Fruit fly (Drosophila melanogaster) whole organism, embryonic: ENCODE results near the gene CG2006.

Experiments
- BtbVII ChIP-seq: fragments of 200-800 bp; sonication (Bioruptor generic); optimal IDR thresholded peaks from 3 replicates; lab custom pipeline; 2017; ENCODE audit warnings: missing biosample characterization, mild to moderate bottlenecking, missing genetic modification characterization
- CG10209 ChIP-seq: fragments of 200-800 bp; sonication (Bioruptor generic); optimal IDR thresholded peaks from 3 replicates; lab custom pipeline; 2017; ENCODE audit warnings: missing biosample characterization, mild to moderate bottlenecking, missing genetic modification characterization, missing genetic modification reagents
- CG10267 ChIP-seq: fragments of 200-800 bp; sonication (Bioruptor generic); optimal IDR thresholded peaks from 2 replicates; lab custom pipeline; 2018; ENCODE audit warnings: missing biosample characterization, mild to moderate bottlenecking, missing genetic modification characterization, moderate library complexity
- CG10543 ChIP-seq: fragments of 200-800 bp; sonication (Bioruptor generic); optimal IDR thresholded peaks from 3 replicates; lab custom pipeline; 2017; ENCODE audit warnings: missing biosample characterization, mild to moderate bottlenecking, missing genetic modification characterization, moderate library complexity
- CG10654 ChIP-seq: fragments of 200-800 bp; sonication (Bioruptor generic); optimal IDR thresholded peaks from 2 replicates; lab custom pipeline; 2016; ENCODE audit warnings: missing biosample characterization, missing genetic modification characterization
- CG12236 ChIP-seq: fragments of 200-800 bp; sonication (Bioruptor generic); optimal IDR thresholded peaks from 2 replicates; lab custom pipeline; 2016; ENCODE audit warnings: missing biosample characterization, missing genetic modification characterization
- CG1529 ChIP-seq: fragments of 200-800 bp; sonication (Bioruptor generic); optimal IDR thresholded peaks from 3 replicates; lab custom pipeline; 2018; ENCODE audit warnings: missing biosample characterization, missing genetic modification characterization
- CG15696 ChIP-seq: fragments of 200-800 bp; sonication (Bioruptor generic); optimal IDR thresholded peaks from 2 replicates; lab custom pipeline; 2019; ENCODE audit warnings: missing biosample characterization, mild to moderate bottlenecking, missing genetic modification characterization, moderate library complexity
- CG17912 ChIP-seq: fragments of 200-800 bp; sonication (Bioruptor generic); optimal IDR thresholded peaks from 2 replicates; lab custom pipeline; 2018; ENCODE audit warnings: missing biosample characterization, mild to moderate bottlenecking, missing genetic modification characterization
- CG18011 ChIP-seq: fragments of 200-800 bp; sonication (Bioruptor generic); optimal IDR thresholded peaks from 2 replicates; lab custom pipeline; 2017; ENCODE audit warnings: missing biosample characterization, missing genetic modification characterization, mild to moderate bottlenecking, moderate library complexity, missing genotype
- CG2712 ChIP-seq: fragments of 200-800 bp; optimal IDR thresholded peaks from 3 replicates; lab custom pipeline; 2019; ENCODE audit warnings: missing biosample characterization, mild to moderate bottlenecking, missing genetic modification characterization, moderate library complexity
- CG32532 ChIP-seq: fragments of 200-800 bp; sonication (Bioruptor generic); IDR thresholded peaks from 2 replicates; pipeline ENCODE4 v1.3.6; 2022; ENCODE audit warnings: missing biosample characterization, missing genetic modification characterization
- CG3847 ChIP-seq: fragments of 200-800 bp; sonication (Bioruptor generic); IDR thresholded peaks from 2 replicates; pipeline ENCODE4 v1.3.6; 2022; ENCODE audit warnings: missing biosample characterization, missing genetic modification characterization
- CG5953 ChIP-seq: fragments of 200-800 bp; sonication (Bioruptor generic); IDR thresholded peaks from 2 replicates; pipeline ENCODE4 v1.3.6; 2022; ENCODE audit warnings: missing biosample characterization, missing genetic modification characterization
- CG6272 ChIP-seq: fragments of 200-800 bp; sonication (Bioruptor generic); IDR thresholded peaks from 2 replicates; pipeline ENCODE4 v1.3.6; 2022; ENCODE audit warnings: missing biosample characterization, missing genetic modification characterization
- CG6683 ChIP-seq: fragments of 200-800 bp; sonication (Bioruptor generic); optimal IDR thresholded peaks from 2 replicates; lab custom pipeline; 2017; ENCODE audit warnings: missing biosample characterization, mild to moderate bottlenecking, missing genetic modification characterization, missing genetic modification reagents
- CG6791 ChIP-seq: fragments of 200-800 bp; sonication (Bioruptor generic); IDR thresholded peaks from 3 replicates; pipeline ENCODE4 v1.3.6; 2022; ENCODE audit warnings: missing biosample characterization, missing genetic modification characterization; ENCODE audit not compliant: partially characterized antibody
- CG8281 ChIP-seq: fragments of 200-800 bp; sonication (Bioruptor generic); optimal IDR thresholded peaks from 2 replicates; lab custom pipeline; 2018; ENCODE audit warnings: missing biosample characterization, mild to moderate bottlenecking, missing genetic modification characterization, moderate library complexity
- CG9215 ChIP-seq: fragments of 200-800 bp; sonication (Bioruptor generic); IDR thresholded peaks from 2 replicates; pipeline ENCODE4 v1.3.6; 2022; ENCODE audit warnings: missing biosample characterization, missing genetic modification characterization
- CG9727 ChIP-seq: fragments of 200-800 bp; sonication (Bioruptor generic); optimal IDR thresholded peaks from 3 replicates; lab custom pipeline; 2017; ENCODE audit warnings: missing biosample characterization, mild to moderate bottlenecking, missing genetic modification characterization
- CoRest ChIP-seq: fragments of 200-800 bp; sonication (Bioruptor generic); optimal IDR thresholded peaks from 3 replicates; lab custom pipeline; 2018; ENCODE audit warnings: missing biosample characterization, mild to moderate bottlenecking, missing genetic modification characterization, moderate library complexity
- D19A ChIP-seq: fragments of 200-800 bp; optimal IDR thresholded peaks from 3 replicates; lab custom pipeline; 2019; ENCODE audit warnings: missing biosample characterization, mild to moderate bottlenecking, missing genetic modification characterization, moderate library complexity
- Dad ChIP-seq: fragments of 200-800 bp; sonication (Bioruptor generic); optimal IDR thresholded peaks from 3 replicates; lab custom pipeline; 2016; ENCODE audit warnings: missing biosample characterization, missing genetic modification characterization
- Dbx ChIP-seq: fragments of 200-800 bp; sonication (Bioruptor generic); IDR thresholded peaks from 3 replicates; pipeline ENCODE4 v1.3.6; 2022; ENCODE audit warnings: missing biosample characterization, missing genetic modification characterization
- Dek ChIP-seq: fragments of 200-800 bp; sonication (Bioruptor generic); optimal IDR thresholded peaks from 3 replicates; lab custom pipeline; 2019; ENCODE audit warnings: missing biosample characterization, mild to moderate bottlenecking, missing genetic modification characterization, moderate library complexity
- HHEX ChIP-seq: fragments of 200-800 bp; sonication (Bioruptor generic); optimal IDR thresholded peaks from 3 replicates; lab custom pipeline; 2017; ENCODE audit warnings: missing biosample characterization, mild to moderate bottlenecking, missing genetic modification characterization, missing genetic modification reagents
- Hey ChIP-seq: fragments of 200-800 bp; sonication (Bioruptor generic); optimal IDR thresholded peaks from 3 replicates; lab custom pipeline; 2018; ENCODE audit warnings: missing biosample characterization, mild to moderate bottlenecking, missing genetic modification characterization
- HmgD ChIP-seq: fragments of 200-800 bp; sonication (Bioruptor generic); optimal IDR thresholded peaks from 3 replicates; lab custom pipeline; 2016; ENCODE audit warnings: missing biosample characterization, missing genetic modification characterization
- NfI ChIP-seq: fragments of 200-800 bp; sonication (Bioruptor generic); optimal IDR thresholded peaks from 3 replicates; lab custom pipeline; 2018; ENCODE audit warnings: missing biosample characterization, mild to moderate bottlenecking, missing genetic modification characterization, moderate library complexity
- Rfx ChIP-seq: fragments of 200-800 bp; sonication (Bioruptor generic); IDR thresholded peaks from 2 replicates; pipeline ENCODE4 v1.3.6; 2022; ENCODE audit warnings: missing biosample characterization, missing genetic modification characterization
- Six4 ChIP-seq: fragments of 200-800 bp; sonication (Bioruptor generic); optimal IDR thresholded peaks from 2 replicates; lab custom pipeline; 2016; ENCODE audit warnings: missing biosample characterization, missing genetic modification characterization
- Usf ChIP-seq: fragments of 200-800 bp; sonication (Bioruptor generic); optimal IDR thresholded peaks from 2 replicates; lab custom pipeline; 2017; ENCODE audit warnings: missing genotype, missing biosample characterization, missing genetic modification characterization
- Xbp1 ChIP-seq: fragments of 200-800 bp; sonication (Bioruptor generic); optimal IDR thresholded peaks from 3 replicates; lab custom pipeline; 2016; ENCODE audit warnings: missing biosample characterization, mild to moderate bottlenecking, missing genetic modification characterization
- Xrp1 ChIP-seq: fragments of 200-800 bp; sonication (Bioruptor generic); IDR thresholded peaks from 2 replicates; pipeline ENCODE4 v1.3.6; 2022; ENCODE audit warnings: missing biosample characterization, missing genetic modification characterization
- abd-A ChIP-seq: fragments of 200-800 bp; sonication (Bioruptor generic); optimal IDR thresholded peaks from 3 replicates; lab custom pipeline; 2019; ENCODE audit warnings: missing biosample characterization, mild to moderate bottlenecking, missing genetic modification characterization, moderate library complexity
- bbx ChIP-seq: fragments of 200-800 bp; sonication (Bioruptor generic); IDR thresholded peaks from 2 replicates; pipeline ENCODE4 v1.3.6; 2022; ENCODE audit warnings: missing biosample characterization, missing genetic modification characterization; ENCODE audit not compliant: partially characterized antibody
- caup ChIP-seq: fragments of 200-800 bp; sonication (Bioruptor generic); optimal IDR thresholded peaks from 3 replicates; lab custom pipeline; 2017; ENCODE audit warnings: missing biosample characterization, mild to moderate bottlenecking, missing genetic modification characterization, moderate library complexity; ENCODE audit not compliant: severe bottlenecking
- ci ChIP-seq: fragments of 200-800 bp; sonication (Bioruptor generic); IDR thresholded peaks from 3 replicates; pipeline ENCODE4 v1.3.6; 2022; ENCODE audit warnings: missing biosample characterization, missing genetic modification characterization
- fu2 ChIP-seq: fragments of 200-800 bp; sonication (Bioruptor generic); optimal IDR thresholded peaks from 2 replicates; lab custom pipeline; 2016; ENCODE audit warnings: missing biosample characterization, missing genetic modification characterization
- grn ChIP-seq: fragments of 200-800 bp; sonication (Bioruptor generic); optimal IDR thresholded peaks from 3 replicates; lab custom pipeline; 2017; ENCODE audit warnings: missing biosample characterization, missing genetic modification characterization
- lab ChIP-seq: fragments of 200-800 bp; sonication (Bioruptor generic); optimal IDR thresholded peaks from 3 replicates; lab custom pipeline; 2017; ENCODE audit warnings: missing biosample characterization, missing genetic modification characterization, mild to moderate bottlenecking, moderate library complexity, missing genetic modification reagents
- odd ChIP-seq: fragments of 200-800 bp; sonication (Bioruptor generic); optimal IDR thresholded peaks from 2 replicates; lab custom pipeline; 2017; ENCODE audit warnings: missing biosample characterization, mild to moderate bottlenecking, missing genetic modification characterization
- run ChIP-seq: fragments of 200-800 bp; sonication (Bioruptor generic); optimal IDR thresholded peaks from 3 replicates; lab custom pipeline; 2018; ENCODE audit warnings: missing biosample characterization, mild to moderate bottlenecking, missing genetic modification characterization
- schlank ChIP-seq: fragments of 200-800 bp; sonication (Bioruptor generic); optimal IDR thresholded peaks from 2 replicates; lab custom pipeline; 2018; ENCODE audit warnings: missing biosample characterization, mild to moderate bottlenecking, missing genetic modification characterization
- sens-2 ChIP-seq: fragments of 200-800 bp; sonication (Bioruptor generic); IDR thresholded peaks from 2 replicates; pipeline ENCODE4 v1.3.6; 2022; ENCODE audit warnings: missing biosample characterization, missing genetic modification characterization
- sna ChIP-seq: fragments of 200-800 bp; sonication (Bioruptor generic); IDR thresholded peaks from 2 replicates; pipeline ENCODE4 v1.3.6; 2022; ENCODE audit warnings: missing biosample characterization, missing genetic modification characterization; ENCODE audit not compliant: partially characterized antibody
- so ChIP-seq: fragments of 200-800 bp; sonication (Bioruptor generic); IDR thresholded peaks from 3 replicates; pipeline ENCODE4 v1.3.6; 2022; ENCODE audit warnings: missing biosample characterization, missing genetic modification characterization
- unpg ChIP-seq: fragments of 200-800 bp; sonication (Bioruptor generic); optimal IDR thresholded peaks from 3 replicates; lab custom pipeline; 2018; ENCODE audit warnings: missing biosample characterization, mild to moderate bottlenecking, missing genetic modification characterization, moderate library complexity
- vvl ChIP-seq: fragments of 200-800 bp; sonication (Bioruptor generic); IDR thresholded peaks from 2 replicates; pipeline ENCODE4 v1.3.6; 2022; ENCODE audit warnings: missing biosample characterization, missing genetic modification characterization
- zen ChIP-seq: fragments of 200-800 bp; sonication (Bioruptor generic); optimal IDR thresholded peaks from 3 replicates; lab custom pipeline; 2018; ENCODE audit warnings: missing biosample characterization, mild to moderate bottlenecking, missing genetic modification characterization, moderate library complexity

Gene CG2006

dm6 chr3R:29479922-29480321 lies 9.3 kb upstream of the CG2006 start (continued):
- TF ChIP-seq Dek (tag; lab: Kevin White, UChicago) (no peak), BtbVII (GFP tag; lab: Kevin White, UChicago) (peak; percentile 53), abd-A (tag; lab: Kevin White, UChicago) (no peak), Usf (no peak), CG6272 (GFP tag; lab: Robert Waterston, UW) (no peak), Xrp1 (GFP tag; lab: Robert Waterston, UW) (peak; percentile 50), CG10654 (no peak), Dbx (GFP tag; lab: Robert Waterston, UW) (no peak), CG6791 (GFP tag; lab: Robert Waterston, UW) (no peak), odd (GFP tag; lab: Kevin White, UChicago) (peak; percentile 33), CG6683 (GFP tag; lab: Kevin White, UChicago) (no peak), CG15696 (peak; percentile 25), CG32532 (no peak), D19A (no peak), bbx (GFP tag; lab: Robert Waterston, UW) (no peak), sens-2 (no peak), NfI (GFP tag; lab: Kevin White, UChicago) (no peak), run (no peak), Dad (GFP tag; lab: Kevin White, UChicago) (no peak), Xbp1 (GFP tag; lab: Kevin White, UChicago) (no peak), zen (tag; lab: Kevin White, UChicago) (no peak), CG8281 (tag; lab: Kevin White, UChicago) (peak; percentile 34), unpg (GFP tag; lab: Kevin White, UChicago) (peak; percentile 20), schlank (tag; lab: Kevin White, UChicago) (peak; percentile 20), CG10209 (GFP tag; lab: Kevin White, UChicago) (peak; percentile 26), ci (GFP tag; lab: Robert Waterston, UW) (peak; percentile 70; the same call in 2 of the 3 replicates), CG9727 (GFP tag; lab: Kevin White, UChicago) (peak; percentile 4), fu2 (GFP tag; lab: Kevin White, UChicago) (no peak), lab (GFP tag; lab: Kevin White, UChicago) (peak; percentile 69), CG10543 (GFP tag; lab: Kevin White, UChicago) (peak; percentile 16), CG17912 (GFP tag; lab: Kevin White, UChicago) (no peak), CG12236 (GFP tag; lab: Kevin White, UChicago) (no peak), CG10267 (tag; lab: Kevin White, UChicago) (no peak), CG3847 (GFP tag; lab: Robert Waterston, UW) (no peak), vvl (GFP tag; lab: Robert Waterston, UW) (peak; percentile 38; the same call in 1 of the 2 replicates), sna (GFP tag; lab: Robert Waterston, UW) (no peak), so (GFP tag; lab: Robert Waterston, UW) (no peak; the same call in 2 of the 3 replicates), grn (GFP tag; lab: Kevin White, UChicago) (peak; percentile 38), CG18011 (no peak), CG2712 (tag; lab: Kevin White, UChicago) (peak; percentile 1), CG5953 (no peak), Rfx (no peak; the same call in 1 of the 2 replicates), HHEX (GFP tag; lab: Kevin White, UChicago) (peak; percentile 31), Six4 (GFP tag; lab: Kevin White, UChicago) (no peak), CG9215 (GFP tag; lab: Robert Waterston, UW) (no peak), Hey (tag; lab: Kevin White, UChicago) (no peak), CG1529 (GFP tag; lab: Kevin White, UChicago) (peak; percentile 33), caup (GFP tag; lab: Kevin White, UChicago) (peak; percentile 42), CoRest (tag; lab: Kevin White, UChicago) (no peak), HmgD (GFP tag; lab: Kevin White, UChicago) (no peak)
